Fruit fly (Drosophila melanogaster): Measurements from ENCODE around the gene CG13606.

The CG13606 gene

DNA sequence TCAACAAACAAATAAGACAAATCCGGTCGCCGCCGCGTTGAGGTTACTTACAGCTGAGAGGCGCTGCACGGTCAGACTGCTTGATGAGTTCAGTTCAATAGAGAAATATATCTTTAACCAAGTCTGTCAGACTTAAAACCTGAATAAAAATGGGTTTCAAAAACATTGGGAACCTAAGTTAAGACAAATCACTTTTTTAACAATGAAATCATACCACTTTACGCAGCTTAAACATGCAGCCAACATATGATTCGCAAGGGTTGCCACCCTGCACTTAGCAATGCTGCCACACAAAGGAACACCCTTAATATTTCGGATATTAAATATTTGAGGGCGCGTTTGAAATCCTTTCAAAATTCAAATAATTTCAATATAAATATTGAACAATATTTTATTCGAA, 16.2 kb downstream of the CG13606 start, which contains the start of gene CG5515 (continued):
- TF ChIP-seq CG17802 (tag; optimal IDR thresholded peaks at IDR 0.05), result peak; percentile 59
- TF ChIP-seq Atf3 (GFP tag; optimal IDR thresholded peaks at IDR 0.05), result peak; percentile 70
- no peak for TF ChIP-seq HHEX (GFP tag; optimal IDR thresholded peaks at IDR 0.05)
- TF ChIP-seq CG9215 (GFP tag; IDR thresholded peaks at IDR 0.05), result peak; percentile 64
- no peak for TF ChIP-seq Sox100B (GFP tag; optimal IDR thresholded peaks at IDR 0.05)
- TF ChIP-seq CG2129 (GFP tag; IDR thresholded peaks at IDR 0.05; ENCODE audit: partially characterized antibody), result no peak
- TF ChIP-seq sens-2 (GFP tag; IDR thresholded peaks at IDR 0.05), result peak; percentile 48; the same call in 1 of the 2 replicates
- TF ChIP-seq CG7928 (GFP tag; optimal IDR thresholded peaks at IDR 0.05), result peak; percentile 2
- TF ChIP-seq CG1233 (GFP tag; optimal IDR thresholded peaks at IDR 0.05), result peak; percentile 50
- TF ChIP-seq CkIIα-i1 (GFP tag; IDR thresholded peaks at IDR 0.05), result no peak
- TF ChIP-seq mam (GFP tag; optimal IDR thresholded peaks at IDR 0.05), result peak; percentile 66
- TF ChIP-seq tio (GFP tag; optimal IDR thresholded peaks at IDR 0.05), result peak; percentile 51
- TF ChIP-seq CrebB (tag; optimal IDR thresholded peaks at IDR 0.05), result peak; percentile 50
- TF ChIP-seq MBD-R2 (GFP tag; IDR thresholded peaks at IDR 0.05), result peak; percentile 88
- TF ChIP-seq CG14965 (GFP tag; optimal IDR thresholded peaks at IDR 0.05; ENCODE audit: borderline replicate concordance), result no peak
- TF ChIP-seq crol (GFP tag; IDR thresholded peaks at IDR 0.05), result no peak
- TF ChIP-seq CG11398 (GFP tag; optimal IDR thresholded peaks at IDR 0.05), result peak; percentile 53
- TF ChIP-seq Dref (GFP tag; IDR thresholded peaks at IDR 0.05), result 0 out of 2 replicates have a peak, but pooled peaks have one; percentile 31
- no peak for TF ChIP-seq Vsx1 (GFP tag; optimal IDR thresholded peaks at IDR 0.05)
- peak; percentile 87 for TF ChIP-seq esg (GFP tag; conservative IDR thresholded peaks at IDR 0.05)
- TF ChIP-seq sc (optimal IDR thresholded peaks at IDR 0.05), result no peak
- peak; percentile 20 for TF ChIP-seq sc (GFP tag; optimal IDR thresholded peaks at IDR 0.05)
- no peak for TF ChIP-seq CG14667 (GFP tag; IDR thresholded peaks at IDR 0.05)
- TF ChIP-seq lov (optimal IDR thresholded peaks at IDR 0.05), result no peak
- peak; percentile 79; the same call in 2 of the 3 replicates for TF ChIP-seq lov (GFP tag; IDR thresholded peaks at IDR 0.05)
- TF ChIP-seq dan (GFP tag; IDR thresholded peaks at IDR 0.05), result no peak
- TF ChIP-seq br (optimal IDR thresholded peaks at IDR 0.05), result no peak
- TF ChIP-seq HLH4C (GFP tag; IDR thresholded peaks at IDR 0.05; ENCODE audit: partially characterized antibody), result peak; percentile 83
- TF ChIP-seq CG13894 (tag; optimal IDR thresholded peaks at IDR 0.05), result no peak
- TF ChIP-seq wdn (GFP tag; IDR thresholded peaks at IDR 0.05), result peak; percentile 81
- TF ChIP-seq hb (GFP tag; IDR thresholded peaks at IDR 0.05; ENCODE audit: partially characterized antibody), result peak; percentile 80
- peak; percentile 54 for TF ChIP-seq Fer1 (GFP tag; optimal IDR thresholded peaks at IDR 0.05)
- peak; percentile 67 for TF ChIP-seq bigmax (GFP tag; optimal IDR thresholded peaks at IDR 0.05)
- TF ChIP-seq CG1602 (GFP tag; optimal IDR thresholded peaks at IDR 0.05), result peak; percentile 69
- peak; percentile 92 for TF ChIP-seq dysf (GFP tag; IDR thresholded peaks at IDR 0.05)
- peak; percentile 76 for TF ChIP-seq CG15269 (tag; optimal IDR thresholded peaks at IDR 0.05)
- no peak for TF ChIP-seq Stat92E (GFP tag; optimal IDR thresholded peaks at IDR 0.05)
- TF ChIP-seq unpg (GFP tag; optimal IDR thresholded peaks at IDR 0.05), result peak; percentile 73
- no peak for TF ChIP-seq CG2678 (tag; optimal IDR thresholded peaks at IDR 0.05)
- peak; percentile 88 for TF ChIP-seq CG9932 (GFP tag; IDR thresholded peaks at IDR 0.05)
- TF ChIP-seq Blimp-1 (GFP tag; optimal IDR thresholded peaks at IDR 0.05), result peak; percentile 80
- peak; percentile 67 for TF ChIP-seq caup (GFP tag; optimal IDR thresholded peaks at IDR 0.05; ENCODE audit: severe bottlenecking)
- no peak for TF ChIP-seq Deaf1 (tag; optimal IDR thresholded peaks at IDR 0.05)
- peak; percentile 62 for TF ChIP-seq Myb (GFP tag; optimal IDR thresholded peaks at IDR 0.05)
- peak; percentile 21; the same call in 1 of the 2 replicates for TF ChIP-seq aop (GFP tag; IDR thresholded peaks at IDR 0.05)
- TF ChIP-seq sima (GFP tag; optimal IDR thresholded peaks at IDR 0.05), result no peak
- peak; percentile 73 for TF ChIP-seq Aef1 (GFP tag; IDR thresholded peaks at IDR 0.05)
- no peak for TF ChIP-seq CG31388 (GFP tag; optimal IDR thresholded peaks at IDR 0.05)
- peak; percentile 41 for TF ChIP-seq twi (tag; optimal IDR thresholded peaks at IDR 0.05)
- TF ChIP-seq dm (GFP tag; optimal IDR thresholded peaks at IDR 0.05), result peak; percentile 81
- peak; percentile 99 for TF ChIP-seq wek (GFP tag; optimal IDR thresholded peaks at IDR 0.05)

All from whole organism, embryonic.